Worm (Caenorhabditis elegans) whole organism, young adult: Measurements from ENCODE around the gene R13D11.1.

Source experiments
- B0035.1 ChIP-seq: sonication (generic microtip); optimal IDR thresholded peaks from 2 replicates; lab custom pipeline; 2016; ENCODE audit warnings: missing genetic modification characterization, mild to moderate bottlenecking, missing compliant biosample characterization, missing genotype, missing genetic modification reagents
- B0261.1 ChIP-seq: sonication (generic microtip); optimal IDR thresholded peaks from 2 replicates; lab custom pipeline; 2016; ENCODE audit warnings: mild to moderate bottlenecking, missing genetic modification characterization, moderate library complexity, missing compliant biosample characterization
- C17E4.6 ChIP-seq: fragments of 200-800 bp; sonication (Bioruptor generic); IDR thresholded peaks from 2 replicates; pipeline ENCODE4 v1.3.6; 2022; ENCODE audit warnings: missing genetic modification reagents, missing genetic modification characterization, missing compliant biosample characterization
- D2030.7 ChIP-seq: fragments of 200-800 bp; sonication (Bioruptor generic); IDR thresholded peaks from 2 replicates; pipeline ENCODE4 v1.3.6; 2022; ENCODE audit warnings: missing genetic modification reagents, missing genetic modification characterization, missing compliant biosample characterization
- F33H1.4 ChIP-seq: fragments of 200-800 bp; sonication (Bioruptor generic); IDR thresholded peaks from 2 replicates; pipeline ENCODE4 v1.3.6; 2022; ENCODE audit warnings: missing genetic modification reagents, missing genetic modification characterization, missing compliant biosample characterization
- F49E8.2 ChIP-seq: sonication (generic microtip); optimal IDR thresholded peaks from 3 replicates; lab custom pipeline; 2017; ENCODE audit warnings: missing genetic modification characterization, mild to moderate bottlenecking, missing compliant biosample characterization, antibody characterized with exemption, moderate library complexity; ENCODE audit not compliant: insufficient read depth
- F52B5.7 ChIP-seq: sonication (generic microtip); optimal IDR thresholded peaks from 2 replicates; lab custom pipeline; 2016; ENCODE audit warnings: mild to moderate bottlenecking, missing genetic modification characterization, missing compliant biosample characterization
- K11D2.4 ChIP-seq: fragments of 200-800 bp; sonication (Bioruptor generic); IDR thresholded peaks from 2 replicates; pipeline ENCODE4 v1.3.6; 2022; ENCODE audit warnings: missing genetic modification reagents, missing genetic modification characterization, missing compliant biosample characterization
- Y53G8AR.9 ChIP-seq: fragments of 200-800 bp; sonication (Bioruptor generic); conservative IDR thresholded peaks from 2 replicates; pipeline ENCODE4 v1.3.6; 2022; ENCODE audit warnings: missing genetic modification reagents, missing genetic modification characterization, missing compliant biosample characterization
- Y56A3A.18 ChIP-seq: fragments of 200-800 bp; sonication (Bioruptor generic); IDR thresholded peaks from 2 replicates; pipeline ENCODE4 v1.3.6; 2022; ENCODE audit warnings: missing genetic modification reagents, missing genetic modification characterization, missing compliant biosample characterization
- Y67H2A.10 ChIP-seq: fragments of 200-800 bp; sonication (Bioruptor generic); conservative IDR thresholded peaks from 2 replicates; pipeline ENCODE4 v1.3.6; 2022; ENCODE audit warnings: missing genetic modification reagents, missing genetic modification characterization, missing compliant biosample characterization
- Y95B8A.8 ChIP-seq: fragments of 200-800 bp; sonication (Bioruptor generic); IDR thresholded peaks from 2 replicates; pipeline ENCODE4 v1.3.6; 2022; ENCODE audit warnings: missing genetic modification reagents, missing genetic modification characterization, missing compliant biosample characterization
- athp-1 ChIP-seq: sonication (generic microtip); optimal IDR thresholded peaks from 2 replicates; lab custom pipeline; 2017; ENCODE audit warnings: mild to moderate bottlenecking, missing genetic modification characterization, missing compliant biosample characterization
- ceh-100 ChIP-seq: fragments of 200-800 bp; sonication (Bioruptor generic); IDR thresholded peaks from 2 replicates; pipeline ENCODE4 v1.3.6; 2022; ENCODE audit warnings: missing genetic modification reagents, missing genetic modification characterization, missing compliant biosample characterization
- chd-7 ChIP-seq: sonication (generic microtip); optimal IDR thresholded peaks from 2 replicates; lab custom pipeline; 2016; ENCODE audit warnings: mild to moderate bottlenecking, missing genetic modification characterization, moderate library complexity, missing compliant biosample characterization
- dox-1 ChIP-seq: fragments of 200-800 bp; sonication (Bioruptor generic); IDR thresholded peaks from 2 replicates; pipeline ENCODE4 v1.3.6; 2022; ENCODE audit warnings: missing genetic modification reagents, missing genetic modification characterization, missing compliant biosample characterization
- hlh-26 ChIP-seq: fragments of 200-800 bp; sonication (Bioruptor generic); conservative IDR thresholded peaks from 2 replicates; pipeline ENCODE4 v1.3.6; 2022; ENCODE audit warnings: missing genetic modification reagents, missing genetic modification characterization, missing compliant biosample characterization
- hmg-1.2 ChIP-seq: fragments of 200-800 bp; sonication (Bioruptor generic); IDR thresholded peaks from 2 replicates; pipeline ENCODE4 v1.3.6; 2022; ENCODE audit warnings: missing genetic modification reagents, missing genetic modification characterization, missing compliant biosample characterization
- hrde-1 ChIP-seq: sonication (generic microtip); optimal IDR thresholded peaks from 2 replicates; lab custom pipeline; 2016; ENCODE audit warnings: missing genetic modification characterization, mild to moderate bottlenecking, missing compliant biosample characterization, moderate library complexity, missing genotype, missing genetic modification reagents, borderline replicate concordance
- hsf-1 ChIP-seq: fragments of 200-800 bp; sonication (Bioruptor generic); IDR thresholded peaks from 2 replicates; pipeline ENCODE4 v1.3.6; 2022; ENCODE audit warnings: missing genetic modification reagents, missing genetic modification characterization, missing compliant biosample characterization
- lin-26 ChIP-seq: fragments of 200-800 bp; sonication (Bioruptor generic); IDR thresholded peaks from 2 replicates; pipeline ENCODE4 v1.3.6; 2022; ENCODE audit warnings: missing genetic modification reagents, missing genetic modification characterization, missing compliant biosample characterization
- lin-54 ChIP-seq: fragments of 200-800 bp; sonication (Bioruptor generic); optimal IDR thresholded peaks from 2 replicates; lab custom pipeline; 2018; ENCODE audit warnings: mild to moderate bottlenecking, missing genetic modification characterization, missing compliant biosample characterization
- lsl-1 ChIP-seq: fragments of 200-800 bp; sonication (Bioruptor generic); optimal IDR thresholded peaks from 2 replicates; lab custom pipeline; 2018; ENCODE audit warnings: mild to moderate bottlenecking, missing genetic modification characterization, moderate library complexity, missing compliant biosample characterization
- lsy-27 ChIP-seq: sonication (generic microtip); optimal IDR thresholded peaks from 2 replicates; lab custom pipeline; 2017; ENCODE audit warnings: missing genetic modification characterization, mild to moderate bottlenecking, missing compliant biosample characterization, antibody characterized with exemption, missing genotype, borderline replicate concordance; ENCODE audit not compliant: insufficient read depth
- madf-6 ChIP-seq: fragments of 200-800 bp; sonication (Bioruptor generic); IDR thresholded peaks from 2 replicates; pipeline ENCODE4 v1.3.6; 2022; ENCODE audit warnings: missing genetic modification reagents, missing genetic modification characterization, missing compliant biosample characterization
- madf-8 ChIP-seq: fragments of 200-800 bp; sonication (Bioruptor generic); conservative IDR thresholded peaks from 2 replicates; pipeline ENCODE4 v1.3.6; 2022; ENCODE audit warnings: missing genetic modification reagents, missing genetic modification characterization, missing compliant biosample characterization
- mcd-1 ChIP-seq: fragments of 200-800 bp; sonication (Bioruptor generic); IDR thresholded peaks from 2 replicates; pipeline ENCODE4 v1.3.6; 2022; ENCODE audit warnings: missing genetic modification reagents, missing genetic modification characterization, missing compliant biosample characterization
- nfya-1 ChIP-seq: sonication (generic microtip); optimal IDR thresholded peaks from 2 replicates; lab custom pipeline; 2017; ENCODE audit warnings: antibody characterized with exemption, missing compliant biosample characterization, missing genetic modification characterization, borderline replicate concordance; ENCODE audit not compliant: insufficient read depth
- nhr-179 ChIP-seq: sonication (generic microtip); optimal IDR thresholded peaks from 2 replicates; lab custom pipeline; 2016; ENCODE audit warnings: mild to moderate bottlenecking, missing genetic modification characterization, missing compliant biosample characterization
- nhr-27 ChIP-seq: fragments of 200-800 bp; sonication (Bioruptor generic); optimal IDR thresholded peaks from 2 replicates; lab custom pipeline; 2018; ENCODE audit warnings: mild to moderate bottlenecking, missing genetic modification characterization, moderate library complexity, missing compliant biosample characterization
- nhr-90 ChIP-seq: sonication (generic microtip); optimal IDR thresholded peaks from 2 replicates; lab custom pipeline; 2016; ENCODE audit warnings: missing genotype, mild to moderate bottlenecking, missing genetic modification characterization, missing compliant biosample characterization
- rec-8 ChIP-seq, 2 experiments: sonication (generic microtip); optimal IDR thresholded peaks; 2 replicates each; lab custom pipeline; 2016; ENCODE audit warnings: mild to moderate bottlenecking in 2 of 2, missing genetic modification characterization in 2 of 2, missing genetic modification reagents in 2 of 2, missing genotype in 2 of 2, missing biosample characterization in 1 of 2, missing compliant biosample characterization in 1 of 2, moderate library complexity in 1 of 2
- rpc-1 ChIP-seq, 2 experiments: fragments of 150-350 bp in 1 of 2; sonication (generic microtip) in 1 of 2; optimal IDR thresholded peaks; 2 replicates each; lab custom pipeline; 2014 to 2018; ENCODE audit warnings: missing biosample characterization in 1 of 2, missing genetic modification characterization in 1 of 2, missing genetic modification reagents in 1 of 2, missing genotype in 1 of 2
- sea-2 ChIP-seq: fragments of 200-800 bp; sonication (Bioruptor generic); IDR thresholded peaks from 2 replicates; pipeline ENCODE4 v1.3.6; 2022; ENCODE audit warnings: missing genetic modification characterization, missing compliant biosample characterization
- snpc-1.1 ChIP-seq: sonication (generic microtip); optimal IDR thresholded peaks from 2 replicates; lab custom pipeline; 2017; ENCODE audit warnings: missing genetic modification characterization, mild to moderate bottlenecking, missing compliant biosample characterization, antibody characterized with exemption, moderate library complexity, missing genotype, missing genetic modification reagents; ENCODE audit not compliant: insufficient read depth
- snpc-1.3 ChIP-seq: sonication (generic microtip); optimal IDR thresholded peaks from 2 replicates; lab custom pipeline; 2017; ENCODE audit warnings: missing genetic modification characterization, mild to moderate bottlenecking, missing compliant biosample characterization, antibody characterized with exemption, moderate library complexity, missing genotype, missing genetic modification reagents; ENCODE audit not compliant: insufficient read depth
- snpc-4 ChIP-seq, 5 experiments: fragments of 150-350 bp in 1 of 5; sonication (generic microtip) in 4 of 5; optimal IDR thresholded peaks; 2 replicates each; lab custom pipeline; 2014 to 2018; ENCODE audit warnings: missing genetic modification characterization in 5 of 5, missing biosample characterization in 3 of 5, antibody characterized with exemption in 2 of 5, mild to moderate bottlenecking in 2 of 5, missing compliant biosample characterization in 2 of 5, missing genotype in 2 of 5, moderate library complexity in 2 of 5, missing genetic modification reagents in 1 of 5
- sptf-2 ChIP-seq: fragments of 200-800 bp; sonication (Bioruptor generic); optimal IDR thresholded peaks from 2 replicates; lab custom pipeline; 2018; ENCODE audit warnings: mild to moderate bottlenecking, missing genetic modification characterization, missing compliant biosample characterization
- tbp1 ChIP-seq: fragments of 200-800 bp; sonication (Bioruptor generic); optimal IDR thresholded peaks from 2 replicates; lab custom pipeline; 2018; ENCODE audit warnings: mild to moderate bottlenecking, missing genetic modification characterization, missing compliant biosample characterization
- unc-130 ChIP-seq: sonication (generic microtip); optimal IDR thresholded peaks from 2 replicates; lab custom pipeline; 2016; ENCODE audit warnings: missing genetic modification reagents, missing genetic modification characterization, missing compliant biosample characterization
- zfh-2 ChIP-seq: fragments of 200-800 bp; sonication (Bioruptor generic); conservative IDR thresholded peaks from 2 replicates; pipeline ENCODE4 v1.3.6; 2022; ENCODE audit warnings: missing genetic modification reagents, missing genetic modification characterization, missing compliant biosample characterization
- ztf-18 ChIP-seq: sonication (generic microtip); optimal IDR thresholded peaks from 2 replicates; lab custom pipeline; 2016; ENCODE audit warnings: missing genotype, mild to moderate bottlenecking, missing genetic modification characterization, missing compliant biosample characterization
- ztf-3 ChIP-seq: fragments of 200-800 bp; sonication (Bioruptor generic); optimal IDR thresholded peaks from 2 replicates; lab custom pipeline; 2018; ENCODE audit warnings: mild to moderate bottlenecking, missing genetic modification characterization, missing compliant biosample characterization
- ztf-6 ChIP-seq: fragments of 200-800 bp; sonication (Bioruptor generic); IDR thresholded peaks from 2 replicates; pipeline ENCODE4 v1.3.6; 2022; ENCODE audit warnings: missing genetic modification reagents, missing genetic modification characterization, missing compliant biosample characterization

The R13D11.1 gene

ce11 chrV:858841-859456 is 41.7 kb downstream of the R13D11.1 start:
- TF ChIP-seq F33H1.4 (GFP tag; lab: Robert Waterston, UW) (0 out of 2 replicates have a peak, but pooled peaks have one; percentile 17), Y67H2A.10 (no peak), lin-26 (GFP tag; lab: Robert Waterston, UW) (peak; percentile 83), Y95B8A.8 (GFP tag; lab: Robert Waterston, UW) (no peak), chd-7 (tag; lab: Kevin White, UChicago) (no peak), ceh-100 (GFP tag; lab: Robert Waterston, UW) (peak; percentile 46; the same call in 1 of the 2 replicates), athp-1 (tag; lab: Kevin White, UChicago) (no peak), ztf-6 (GFP tag; lab: Robert Waterston, UW) (0 out of 2 replicates have a peak, but pooled peaks have one; percentile 51), sptf-2 (GFP tag; lab: Kevin White, UChicago) (no peak), unc-130 (GFP tag; lab: Kevin White, UChicago) (no peak), zfh-2 (GFP tag; lab: Robert Waterston, UW) (no peak), lsy-27 (tag; lab: Kevin White, UChicago) (no peak), F49E8.2 (tag; lab: Kevin White, UChicago) (no peak), Y56A3A.18 (GFP tag; lab: Robert Waterston, UW) (peak; percentile 84), rpc-1 (optimal IDR thresholded peaks at IDR 0.05; lab: Kevin White, UChicago) (peak; percentile 54), rpc-1 (tag; optimal IDR thresholded peaks at IDR 0.05; lab: Kevin White, UChicago) (peak; percentile 74), ztf-18 (peak; percentile 11), F52B5.7 (no peak), hsf-1 (GFP tag; lab: Robert Waterston, UW) (peak; percentile 66; the same call in 1 of the 2 replicates), nhr-90 (tag; lab: Kevin White, UChicago) (no peak), nhr-179 (tag; lab: Kevin White, UChicago) (no peak), D2030.7 (GFP tag; lab: Robert Waterston, UW) (peak; percentile 56; the same call in 1 of the 2 replicates), hlh-26 (GFP tag; lab: Robert Waterston, UW) (no peak), hrde-1 (tag; lab: Kevin White, UChicago) (no peak), snpc-1.3 (tag; lab: Kevin White, UChicago) (no peak), lsl-1 (peak; percentile 7), madf-8 (GFP tag; lab: Robert Waterston, UW) (peak; percentile 54), snpc-1.1 (tag; lab: Kevin White, UChicago) (peak; percentile 90), madf-6 (GFP tag; lab: Robert Waterston, UW) (peak; percentile 81), ztf-3 (GFP tag; lab: Kevin White, UChicago) (no peak), K11D2.4 (GFP tag; lab: Robert Waterston, UW) (no peak), dox-1 (GFP tag; lab: Robert Waterston, UW) (peak; percentile 60), Y53G8AR.9 (0 out of 2 replicates have a peak, but pooled peaks have one; percentile 51), tbp1 (GFP tag; lab: Kevin White, UChicago) (peak; percentile 79), hmg-1.2 (GFP tag; lab: Robert Waterston, UW) (peak; percentile 98), nhr-27 (tag; lab: Kevin White, UChicago) (no peak), lin-54 (GFP tag; lab: Kevin White, UChicago) (no peak), mcd-1 (GFP tag; lab: Robert Waterston, UW) (peak; percentile 69), B0261.1 (peak; percentile 55), C17E4.6 (GFP tag; lab: Robert Waterston, UW) (no peak), snpc-4 (GFP tag; optimal IDR thresholded peaks at IDR 0.05; lab: Kevin White, UChicago) (peak; percentile 88), snpc-4 (tag; optimal IDR thresholded peaks at IDR 0.05; lab: Kevin White, UChicago) (peak; percentile 89 to 99 (median 93)), rec-8 (tag; optimal IDR thresholded peaks at IDR 0.05; lab: Kevin White, UChicago) (no peak), nfya-1 (no peak), sea-2 (peak; percentile 64; the same call in 1 of the 2 replicates), B0035.1 (no peak)
